Worm (Caenorhabditis elegans) whole organism, L2 larva: ENCODE measurements around the gene rsp-2.

Experiments
- R02D3.7 ChIP-seq: fragments of 150-350 bp; optimal IDR thresholded peaks from 2 replicates; lab custom pipeline; 2014; ENCODE audit warnings: missing biosample characterization, missing genetic modification characterization
- aly-2 ChIP-seq: fragments of 150-350 bp; optimal IDR thresholded peaks from 2 replicates; lab custom pipeline; 2014; ENCODE audit warnings: missing biosample characterization, missing genetic modification characterization
- mab-5 ChIP-seq: fragments of 150-350 bp; optimal IDR thresholded peaks from 2 replicates; lab custom pipeline; 2014; ENCODE audit warnings: missing biosample characterization, missing genetic modification characterization
- nhr-237 ChIP-seq: fragments of 150-350 bp; optimal IDR thresholded peaks from 2 replicates; lab custom pipeline; 2014; ENCODE audit warnings: missing biosample characterization, missing genetic modification characterization
- nhr-25 ChIP-seq: fragments of 150-350 bp; sonication (generic microtip); optimal IDR thresholded peaks from 3 replicates; lab custom pipeline; 2014; ENCODE audit warnings: missing biosample characterization, missing genetic modification characterization
- nhr-77 ChIP-seq: fragments of 150-350 bp; optimal IDR thresholded peaks from 2 replicates; lab custom pipeline; 2014; ENCODE audit warnings: missing biosample characterization, missing genetic modification characterization
- sem-4 ChIP-seq: fragments of 150-350 bp; optimal IDR thresholded peaks from 2 replicates; lab custom pipeline; 2014; ENCODE audit warnings: missing biosample characterization, missing genetic modification reagents, missing genetic modification characterization
- skn-1 ChIP-seq: sonication (generic microtip); optimal IDR thresholded peaks from 2 replicates; lab custom pipeline; 2017; ENCODE audit warnings: missing biosample characterization, missing genetic modification characterization
- unc-39 ChIP-seq: fragments of 150-350 bp; optimal IDR thresholded peaks from 2 replicates; lab custom pipeline; 2014; ENCODE audit warnings: missing biosample characterization, missing genetic modification characterization
- zag-1 ChIP-seq: fragments of 150-350 bp; optimal IDR thresholded peaks from 2 replicates; lab custom pipeline; 2014; ENCODE audit warnings: missing biosample characterization, missing genetic modification characterization

ce11 chrII:11452498-11453005 lies at the start of gene rsp-2:
- TF ChIP-seq mab-5 (tag; lab: Kevin White, UChicago) (no peak), R02D3.7 (tag; lab: Kevin White, UChicago) (no peak), zag-1 (tag; lab: Kevin White, UChicago) (no peak), sem-4 (tag; lab: Kevin White, UChicago) (no peak), nhr-237 (tag; lab: Kevin White, UChicago) (no peak), nhr-77 (tag; lab: Kevin White, UChicago) (no peak), unc-39 (no peak), skn-1 (tag; lab: Kevin White, UChicago) (no peak), aly-2 (tag; lab: Kevin White, UChicago) (no peak), nhr-25 (no peak)
